Worm (Caenorhabditis elegans): ENCODE results near the gene mans-2.

ce11 chrV:11976734-11977133, 8.6 kb downstream of the mans-2 start:
- TF ChIP-seq unc-62 (GFP tag; optimal IDR thresholded peaks at IDR 0.05) (no peak), nhr-6 (tag; optimal IDR thresholded peaks at IDR 0.05) (no peak), crh-2 (tag; optimal IDR thresholded peaks at IDR 0.05) (peak; percentile 31), nhr-77 (tag; optimal IDR thresholded peaks at IDR 0.05) (no peak), lsy-2 (tag; optimal IDR thresholded peaks at IDR 0.05) (no peak), ama-1 (optimal IDR thresholded peaks at IDR 0.05) (no peak), ztf-4 (tag; optimal IDR thresholded peaks at IDR 0.05) (no peak), egl-27 (tag; optimal IDR thresholded peaks at IDR 0.05) (no peak), unc-39 (tag; optimal IDR thresholded peaks at IDR 0.05) (no peak), nhr-25 (tag; optimal IDR thresholded peaks at IDR 0.05) (no peak), blmp-1 (tag; optimal IDR thresholded peaks at IDR 0.05; ENCODE audit: insufficient read depth) (no peak), sem-4 (tag; optimal IDR thresholded peaks at IDR 0.05) (no peak)
